Worm (Caenorhabditis elegans): ENCODE data around the gene glb-32.

The glb-32 gene

ce11 chrV:5064761-5065421 lies 24.5 kb downstream of the glb-32 start, which contains the start of gene mlk-1 (continued):
- TF ChIP-seq snpc-4 (tag; optimal IDR thresholded peaks at IDR 0.05), result no peak
- TF ChIP-seq ztf-11 (tag; optimal IDR thresholded peaks at IDR 0.05), result no peak
- TF ChIP-seq skn-1 (tag; optimal IDR thresholded peaks at IDR 0.05), result no peak
- no peak for TF ChIP-seq fos-1 (tag; optimal IDR thresholded peaks at IDR 0.05)
- no peak for TF ChIP-seq snpc-1.2 (GFP tag; IDR thresholded peaks at IDR 0.05)
- no peak for TF ChIP-seq lin-38 (GFP tag; IDR thresholded peaks at IDR 0.05)
- TF ChIP-seq ces-1 (GFP tag; optimal IDR thresholded peaks at IDR 0.05), result no peak
- TF ChIP-seq lim-7 (GFP tag; IDR thresholded peaks at IDR 0.05), result no peak
- no peak for TF ChIP-seq T26A8.4 (GFP tag; IDR thresholded peaks at IDR 0.05)
- TF ChIP-seq lin-1 (GFP tag; IDR thresholded peaks at IDR 0.05), result 0 out of 2 replicates have a peak, but pooled peaks have one; percentile 18
- TF ChIP-seq duxl-1 (tag; optimal IDR thresholded peaks at IDR 0.05; ENCODE audit: poor library complexity), result no peak
- no peak for TF ChIP-seq F49E8.2 (tag; optimal IDR thresholded peaks at IDR 0.05; ENCODE audit: borderline replicate concordance)
- no peak for TF ChIP-seq ZK546.5 (tag; optimal IDR thresholded peaks at IDR 0.05)
- no peak for TF ChIP-seq attf-4 (tag; optimal IDR thresholded peaks at IDR 0.05)
- no peak for TF ChIP-seq ceh-32 (tag; optimal IDR thresholded peaks at IDR 0.05; ENCODE audit: poor library complexity)
- peak; percentile 44; the same call in 1 of the 2 replicates for TF ChIP-seq arid-1 (GFP tag; conservative IDR thresholded peaks at IDR 0.05)
- TF ChIP-seq madf-9 (GFP tag; conservative IDR thresholded peaks at IDR 0.05), result no peak
- TF ChIP-seq tag-97 (GFP tag; IDR thresholded peaks at IDR 0.05), result no peak
- peak in 1 of 2 experiments; percentile 95 for TF ChIP-seq mdl-1 (tag; optimal IDR thresholded peaks at IDR 0.05)
- TF ChIP-seq unc-62 (GFP tag; optimal IDR thresholded peaks at IDR 0.05 in 1 of 2), result peak in 1 of 2 experiments; percentile 99
- no peak for TF ChIP-seq unc-62 (tag; optimal IDR thresholded peaks at IDR 0.05)
- TF ChIP-seq cey-2 (tag; optimal IDR thresholded peaks at IDR 0.05; ENCODE audit: borderline replicate concordance, insufficient read depth), result no peak
- TF ChIP-seq Y48G9A.11 (GFP tag; IDR thresholded peaks at IDR 0.05), result no peak
- peak; percentile 63 for TF ChIP-seq fkh-10 (GFP tag; optimal IDR thresholded peaks at IDR 0.05)
- TF ChIP-seq aly-2 (tag; optimal IDR thresholded peaks at IDR 0.05), result no peak
- peak; percentile 78 for TF ChIP-seq rbr-2 (tag; optimal IDR thresholded peaks at IDR 0.05)
- no peak for TF ChIP-seq F26F4.8 (GFP tag; conservative IDR thresholded peaks at IDR 0.05)
- TF ChIP-seq nhr-25 (tag; optimal IDR thresholded peaks at IDR 0.05; ENCODE audit: borderline replicate concordance, insufficient read depth), result peak; percentile 60
- no peak for TF ChIP-seq lin-29 (GFP tag; IDR thresholded peaks at IDR 0.05)
- TF ChIP-seq zag-1 (tag; optimal IDR thresholded peaks at IDR 0.05), result no peak
- no peak for TF ChIP-seq lin-13 (GFP tag; optimal IDR thresholded peaks at IDR 0.05)
- no peak for TF ChIP-seq lin-39 (tag; optimal IDR thresholded peaks at IDR 0.05)
- TF ChIP-seq egl-43 (GFP tag; IDR thresholded peaks at IDR 0.05), result no peak
- no peak for TF ChIP-seq ceh-44 (GFP tag; IDR thresholded peaks at IDR 0.05)
- no peak for TF ChIP-seq ama-1 (optimal IDR thresholded peaks at IDR 0.05)
- no peak for TF ChIP-seq Y5F2A.4 (GFP tag; optimal IDR thresholded peaks at IDR 0.05)
- no peak for TF ChIP-seq madf-5 (GFP tag; IDR thresholded peaks at IDR 0.05)
- no peak for TF ChIP-seq daf-12 (tag; optimal IDR thresholded peaks at IDR 0.05)
- no peak for TF ChIP-seq dmd-8 (GFP tag; IDR thresholded peaks at IDR 0.05)
- TF ChIP-seq daf-19 (GFP tag; conservative IDR thresholded peaks at IDR 0.05), result no peak

ce11 chrV:5053335-5053734 lies 36.0 kb downstream of the glb-32 start, which contains the start of gene cwp-4:
Gene cwp-4 (plus strand): TSS chrV:5053635.
- no peak for TF ChIP-seq tra-1 (GFP tag; IDR thresholded peaks at IDR 0.05)
- no peak for TF ChIP-seq arid-1 (GFP tag; conservative IDR thresholded peaks at IDR 0.05)
- no peak for TF ChIP-seq tag-97 (GFP tag; IDR thresholded peaks at IDR 0.05)
- no peak for TF ChIP-seq saeg-2 (GFP tag; IDR thresholded peaks at IDR 0.05)
- TF ChIP-seq Y5F2A.4 (GFP tag; optimal IDR thresholded peaks at IDR 0.05), result no peak
- TF ChIP-seq hmg-1.1 (GFP tag; IDR thresholded peaks at IDR 0.05), result no peak
- no peak for TF ChIP-seq ceh-62 (tag; optimal IDR thresholded peaks at IDR 0.05)
- no peak for TF ChIP-seq nhr-41 (GFP tag; IDR thresholded peaks at IDR 0.05)
- no peak for TF ChIP-seq nhr-111 (GFP tag; optimal IDR thresholded peaks at IDR 0.05)
- no peak for TF ChIP-seq ceh-44 (GFP tag; IDR thresholded peaks at IDR 0.05)
